Fruit fly (Drosophila melanogaster) whole organism, prepupa: Measurements from ENCODE around the gene CG42752.

Experiments
- Blimp-1 ChIP-seq: fragments of 200-800 bp; sonication (Bioruptor generic); optimal IDR thresholded peaks from 3 replicates; lab custom pipeline; 2017; ENCODE audit warnings: missing biosample characterization, missing genetic modification characterization, mild to moderate bottlenecking, moderate library complexity, missing genetic modification reagents
- CG10631 ChIP-seq: fragments of 200-800 bp; sonication (Bioruptor generic); optimal IDR thresholded peaks from 2 replicates; lab custom pipeline; 2016; ENCODE audit warnings: missing biosample characterization, missing genetic modification characterization
- CG10669 ChIP-seq: fragments of 200-800 bp; sonication (Bioruptor generic); optimal IDR thresholded peaks from 3 replicates; lab custom pipeline; 2018; ENCODE audit warnings: missing biosample characterization, mild to moderate bottlenecking, missing genetic modification characterization, moderate library complexity
- CG11294 ChIP-seq: fragments of 200-800 bp; sonication (Bioruptor generic); IDR thresholded peaks from 2 replicates; pipeline ENCODE4 v1.3.6; 2022; ENCODE audit warnings: missing biosample characterization, missing genetic modification characterization
- CG11902 ChIP-seq: fragments of 200-800 bp; sonication (Bioruptor generic); optimal IDR thresholded peaks from 3 replicates; lab custom pipeline; 2016; ENCODE audit warnings: missing biosample characterization, missing genetic modification characterization
- CG15336 ChIP-seq: fragments of 200-800 bp; sonication (Bioruptor generic); IDR thresholded peaks from 2 replicates; pipeline ENCODE4 v1.3.6; 2022; ENCODE audit warnings: missing biosample characterization, missing genetic modification characterization
- CG1621 ChIP-seq: fragments of 200-800 bp; sonication (Bioruptor generic); optimal IDR thresholded peaks from 3 replicates; lab custom pipeline; 2018; ENCODE audit warnings: missing biosample characterization, mild to moderate bottlenecking, missing genetic modification characterization
- CG16779 ChIP-seq: fragments of 200-800 bp; sonication (Bioruptor generic); optimal IDR thresholded peaks from 3 replicates; lab custom pipeline; 2017; ENCODE audit warnings: missing biosample characterization, mild to moderate bottlenecking, missing genetic modification characterization
- CG3032 ChIP-seq: fragments of 200-800 bp; optimal IDR thresholded peaks from 2 replicates; lab custom pipeline; 2019; ENCODE audit warnings: missing biosample characterization, mild to moderate bottlenecking, missing genetic modification characterization, moderate library complexity
- CG32006 ChIP-seq: fragments of 200-800 bp; sonication (Bioruptor generic); optimal IDR thresholded peaks from 3 replicates; lab custom pipeline; 2017; ENCODE audit warnings: missing biosample characterization, mild to moderate bottlenecking, missing genetic modification characterization
- CG34406 ChIP-seq: fragments of 200-800 bp; sonication (Bioruptor generic); optimal IDR thresholded peaks from 3 replicates; lab custom pipeline; 2016; ENCODE audit warnings: missing biosample characterization, missing genetic modification characterization
- CG3919 ChIP-seq: fragments of 200-800 bp; sonication (Bioruptor generic); optimal IDR thresholded peaks from 3 replicates; lab custom pipeline; 2016; ENCODE audit warnings: missing biosample characterization, missing genetic modification characterization
- CG4318 ChIP-seq: fragments of 200-800 bp; sonication (Bioruptor generic); optimal IDR thresholded peaks from 3 replicates; lab custom pipeline; 2017; ENCODE audit warnings: missing biosample characterization, mild to moderate bottlenecking, missing genetic modification characterization
- CG6163 ChIP-seq: fragments of 200-800 bp; sonication (Bioruptor generic); IDR thresholded peaks from 3 replicates; pipeline ENCODE4 v1.3.6; 2022; ENCODE audit warnings: missing biosample characterization, missing genetic modification characterization
- CG6276 ChIP-seq: fragments of 200-800 bp; sonication (Bioruptor generic); optimal IDR thresholded peaks from 2 replicates; lab custom pipeline; 2017; ENCODE audit warnings: missing biosample characterization, mild to moderate bottlenecking, missing genetic modification characterization
- CG6792 ChIP-seq: fragments of 200-800 bp; sonication (Bioruptor generic); optimal IDR thresholded peaks from 3 replicates; lab custom pipeline; 2016; ENCODE audit warnings: missing biosample characterization, missing genetic modification characterization
- CG7368 ChIP-seq: fragments of 200-800 bp; sonication (Bioruptor generic); optimal IDR thresholded peaks from 3 replicates; lab custom pipeline; 2016; ENCODE audit warnings: missing biosample characterization, missing genetic modification characterization
- CG8119 ChIP-seq: fragments of 200-800 bp; sonication (Bioruptor generic); IDR thresholded peaks from 3 replicates; pipeline ENCODE4 v1.3.6; 2022; ENCODE audit warnings: missing biosample characterization, missing genetic modification characterization
- CG8632 ChIP-seq: fragments of 200-800 bp; sonication (Bioruptor generic); optimal IDR thresholded peaks from 3 replicates; lab custom pipeline; 2016; ENCODE audit warnings: missing biosample characterization, missing genetic modification characterization
- CG9139 ChIP-seq: fragments of 200-800 bp; sonication (Bioruptor generic); optimal IDR thresholded peaks from 3 replicates; lab custom pipeline; 2017; ENCODE audit warnings: missing biosample characterization, mild to moderate bottlenecking, missing genetic modification characterization
- Eip75B ChIP-seq: fragments of 200-800 bp; sonication (Bioruptor generic); optimal IDR thresholded peaks from 3 replicates; lab custom pipeline; 2016; ENCODE audit warnings: missing biosample characterization, missing genetic modification characterization
- Eip78C ChIP-seq: fragments of 200-800 bp; sonication (Bioruptor generic); peaks from one replicate; lab custom pipeline; 2016; ENCODE audit warnings: missing biosample characterization, missing genetic modification characterization
- Ets21C ChIP-seq: fragments of 200-800 bp; sonication (Bioruptor generic); optimal IDR thresholded peaks from 3 replicates; lab custom pipeline; 2016; ENCODE audit warnings: missing biosample characterization, missing genetic modification characterization
- Ets96B ChIP-seq: fragments of 200-800 bp; optimal IDR thresholded peaks from 2 replicates; lab custom pipeline; 2019; ENCODE audit warnings: missing biosample characterization, mild to moderate bottlenecking, missing genetic modification characterization, moderate library complexity
- Hr39 ChIP-seq: fragments of 200-800 bp; sonication (Bioruptor generic); optimal IDR thresholded peaks from 2 replicates; lab custom pipeline; 2016; ENCODE audit warnings: missing biosample characterization, missing genetic modification characterization
- Hr4 ChIP-seq: fragments of 200-800 bp; sonication (Bioruptor generic); optimal IDR thresholded peaks from 3 replicates; lab custom pipeline; 2016; ENCODE audit warnings: missing biosample characterization, missing genetic modification characterization
- Lpt ChIP-seq: fragments of 200-800 bp; sonication (Bioruptor generic); optimal IDR thresholded peaks from 3 replicates; lab custom pipeline; 2016; ENCODE audit warnings: missing biosample characterization, missing genetic modification characterization
- OdsH ChIP-seq: fragments of 200-800 bp; sonication (Bioruptor generic); optimal IDR thresholded peaks from 3 replicates; lab custom pipeline; 2016; ENCODE audit warnings: missing biosample characterization, missing genetic modification characterization
- Sox14 ChIP-seq: fragments of 200-800 bp; sonication (Bioruptor generic); optimal IDR thresholded peaks from 3 replicates; lab custom pipeline; 2016; ENCODE audit warnings: missing biosample characterization, missing genetic modification characterization
- Sox15 ChIP-seq: fragments of 200-800 bp; sonication (Bioruptor generic); optimal IDR thresholded peaks from 3 replicates; lab custom pipeline; 2016; ENCODE audit warnings: missing biosample characterization, missing genetic modification characterization
- achi ChIP-seq: fragments of 200-800 bp; sonication (Bioruptor generic); optimal IDR thresholded peaks from 3 replicates; lab custom pipeline; 2016; ENCODE audit warnings: missing biosample characterization, missing genetic modification characterization
- cyc ChIP-seq: fragments of 200-800 bp; sonication (Bioruptor generic); optimal IDR thresholded peaks from 3 replicates; lab custom pipeline; 2016; ENCODE audit warnings: missing biosample characterization, missing genetic modification characterization
- dac ChIP-seq: fragments of 200-800 bp; sonication (Bioruptor generic); optimal IDR thresholded peaks from 2 replicates; lab custom pipeline; 2017; ENCODE audit warnings: missing biosample characterization, mild to moderate bottlenecking, missing genetic modification characterization
- dsx ChIP-seq: fragments of 200-800 bp; optimal IDR thresholded peaks from 3 replicates; lab custom pipeline; 2019; ENCODE audit warnings: missing biosample characterization, mild to moderate bottlenecking, missing genetic modification characterization, moderate library complexity; ENCODE audit not compliant: poor library complexity, severe bottlenecking
- eg ChIP-seq: fragments of 200-800 bp; sonication (Bioruptor generic); IDR thresholded peaks from 3 replicates; pipeline ENCODE4 v1.3.6; 2022; ENCODE audit warnings: missing biosample characterization, missing genetic modification characterization
- esn ChIP-seq: fragments of 200-800 bp; sonication (Bioruptor generic); optimal IDR thresholded peaks from 2 replicates; lab custom pipeline; 2016; ENCODE audit warnings: missing biosample characterization, mild to moderate bottlenecking, missing genetic modification characterization, moderate library complexity
- fd59A ChIP-seq: fragments of 200-800 bp; sonication (Bioruptor generic); optimal IDR thresholded peaks from 2 replicates; lab custom pipeline; 2017; ENCODE audit warnings: missing biosample characterization, mild to moderate bottlenecking, missing genetic modification characterization, missing genetic modification reagents
- net ChIP-seq: fragments of 200-800 bp; sonication (Bioruptor generic); optimal IDR thresholded peaks from 3 replicates; lab custom pipeline; 2016; ENCODE audit warnings: missing biosample characterization, missing genetic modification characterization
- salr ChIP-seq, 2 experiments: fragments of 200-800 bp; sonication (Bioruptor generic); optimal IDR thresholded peaks; 3 replicates each; lab custom pipeline; 2016 to 2018; ENCODE audit warnings: missing biosample characterization in 2 of 2, missing genetic modification characterization in 2 of 2, mild to moderate bottlenecking in 1 of 2
- spab ChIP-seq: fragments of 200-800 bp; sonication (Bioruptor generic); optimal IDR thresholded peaks from 2 replicates; lab custom pipeline; 2017; ENCODE audit warnings: missing biosample characterization, mild to moderate bottlenecking, missing genetic modification characterization, missing genetic modification reagents
- ss ChIP-seq, 2 experiments: fragments of 200-800 bp; sonication (Bioruptor generic); optimal IDR thresholded peaks; 2 replicates in 1 of 2; 3 replicates in 1 of 2; lab custom pipeline; 2017 to 2018; ENCODE audit warnings: mild to moderate bottlenecking in 2 of 2, missing biosample characterization in 2 of 2, missing genetic modification characterization in 2 of 2, moderate library complexity in 1 of 2
- svp ChIP-seq: fragments of 200-800 bp; sonication (Bioruptor generic); peaks from one replicate; lab custom pipeline; 2016; ENCODE audit warnings: missing biosample characterization, missing genetic modification characterization
- topi ChIP-seq: fragments of 200-800 bp; sonication (Bioruptor generic); optimal IDR thresholded peaks from 3 replicates; lab custom pipeline; 2016; ENCODE audit warnings: missing biosample characterization, missing genetic modification characterization

Gene CG42752

DNA sequence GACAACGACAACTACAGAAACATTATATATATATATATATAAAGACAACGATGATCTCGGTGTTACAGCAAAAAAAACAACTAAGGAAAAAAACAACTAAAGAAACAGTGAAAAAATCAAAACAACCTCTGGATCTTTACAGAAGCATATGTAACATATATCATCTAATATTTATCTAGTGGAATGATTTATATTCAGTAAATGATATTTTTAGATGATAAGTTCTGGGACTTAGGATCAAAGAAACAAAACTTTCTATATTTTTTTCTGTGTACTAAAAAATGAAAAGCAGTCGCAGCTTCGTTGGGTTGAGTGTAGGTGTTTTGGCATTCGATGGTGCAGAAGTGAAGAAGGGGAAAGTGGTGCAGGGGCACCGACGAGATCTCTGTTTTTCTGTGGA lies 27.2 kb upstream of the CG42752 start:
- TF ChIP-seq Ets96B (tag; lab: Kevin White, UChicago) (peak; percentile 47), OdsH (GFP tag; lab: Kevin White, UChicago) (peak; percentile 17), spab (GFP tag; lab: Kevin White, UChicago) (no peak), CG6163 (GFP tag; lab: Robert Waterston, UW) (peak; percentile 41; the same call in 1 of the 3 replicates), CG4318 (GFP tag; lab: Kevin White, UChicago) (peak; percentile 25), CG6276 (GFP tag; lab: Kevin White, UChicago) (peak; percentile 26), esn (GFP tag; lab: Kevin White, UChicago) (no peak), Eip75B (GFP tag; lab: Kevin White, UChicago) (peak; percentile 7), CG32006 (GFP tag; lab: Kevin White, UChicago) (peak; percentile 61), eg (peak; percentile 58; the same call in 1 of the 3 replicates), CG3032 (tag; lab: Kevin White, UChicago) (peak; percentile 35), Blimp-1 (GFP tag; lab: Kevin White, UChicago) (no peak), CG15336 (GFP tag; lab: Robert Waterston, UW) (peak; percentile 75), dsx (GFP tag; lab: Kevin White, UChicago) (peak; percentile 40), svp (GFP tag; lab: Kevin White, UChicago) (no peak), CG16779 (tag; lab: Kevin White, UChicago) (no peak), CG9139 (GFP tag; lab: Kevin White, UChicago) (peak; percentile 14), CG10631 (peak; percentile 27), CG8119 (GFP tag; lab: Robert Waterston, UW) (peak; percentile 64), CG3919 (peak; percentile 27), Hr39 (no peak), Eip78C (GFP tag; lab: Kevin White, UChicago) (peak; percentile 78), dac (GFP tag; lab: Kevin White, UChicago) (no peak), Hr4 (peak; percentile 57), achi (GFP tag; lab: Kevin White, UChicago) (peak; percentile 43)

DNA sequence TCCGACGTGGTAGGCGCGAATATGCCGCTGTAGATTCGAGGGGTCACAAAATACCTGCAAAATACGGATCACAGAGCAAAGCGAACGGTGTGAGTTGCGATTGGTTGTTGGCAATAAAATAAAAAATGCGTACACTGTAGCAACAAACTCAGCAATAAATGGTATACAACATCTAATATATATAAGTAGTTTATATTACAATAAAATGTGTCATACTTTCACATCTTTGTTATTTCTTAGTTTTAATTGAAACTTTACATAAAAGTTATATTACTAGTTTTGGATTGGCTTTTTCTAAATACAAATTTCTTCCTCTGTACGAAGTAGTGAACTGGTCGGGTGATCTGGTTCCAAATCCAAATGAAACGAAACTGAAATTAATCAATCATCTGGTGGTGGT lies 25.9 kb upstream of the CG42752 start:
- TF ChIP-seq CG15336 (GFP tag; lab: Robert Waterston, UW) (peak; percentile 67), salr (GFP tag; optimal IDR thresholded peaks at IDR 0.05; lab: Kevin White, UChicago) (no peak), CG8119 (GFP tag; lab: Robert Waterston, UW) (peak; percentile 63; the same call in 2 of the 3 replicates), CG1621 (tag; lab: Kevin White, UChicago) (no peak), CG10631 (no peak), Eip75B (GFP tag; lab: Kevin White, UChicago) (no peak), Hr39 (no peak), CG10669 (GFP tag; lab: Kevin White, UChicago) (no peak), CG34406 (no peak), CG16779 (tag; lab: Kevin White, UChicago) (no peak), CG8632 (no peak), CG7368 (GFP tag; lab: Kevin White, UChicago) (no peak), CG3919 (no peak), fd59A (GFP tag; lab: Kevin White, UChicago) (no peak), CG6276 (GFP tag; lab: Kevin White, UChicago) (peak; percentile 12), Lpt (GFP tag; lab: Kevin White, UChicago) (no peak), CG32006 (GFP tag; lab: Kevin White, UChicago) (peak; percentile 25), Sox15 (GFP tag; lab: Kevin White, UChicago) (no peak), Sox14 (GFP tag; lab: Kevin White, UChicago) (no peak), ss (GFP tag; optimal IDR thresholded peaks at IDR 0.05; lab: Kevin White, UChicago) (no peak), OdsH (GFP tag; lab: Kevin White, UChicago) (no peak), Eip78C (GFP tag; lab: Kevin White, UChicago) (peak; percentile 53), CG11294 (GFP tag; lab: Robert Waterston, UW) (no peak), cyc (no peak), Ets21C (GFP tag; lab: Kevin White, UChicago) (no peak), spab (GFP tag; lab: Kevin White, UChicago) (no peak), topi (GFP tag; lab: Kevin White, UChicago) (no peak), CG6792 (no peak), eg (peak; percentile 57; the same call in 2 of the 3 replicates), Hr4 (peak; percentile 29), net (GFP tag; lab: Kevin White, UChicago) (no peak), CG9139 (GFP tag; lab: Kevin White, UChicago) (no peak), Ets96B (tag; lab: Kevin White, UChicago) (no peak), CG11902 (GFP tag; lab: Kevin White, UChicago) (no peak)
